Fruit fly (Drosophila melanogaster): ENCODE results near the gene CG13891.

- TF ChIP-seq psq (optimal IDR thresholded peaks at IDR 0.05) (no peak), Dll (optimal IDR thresholded peaks at IDR 0.05) (no peak)
Measured at dm6 chr3L:454802-455579, 21.3 kb upstream of the CG13891 start.

Measured in whole organism.